Worm (Caenorhabditis elegans) whole organism, L4/young adult: Measurements from ENCODE around the gene F57B7.2.
"Not testable (repeated sequence)": the region's sequence is repeated elsewhere in the genome, so short reads cannot be mapped to it uniquely, and the experiment has no call there.

Source experiments
- W03F9.2 ChIP-seq: fragments of 150-350 bp; optimal IDR thresholded peaks from 2 replicates; lab custom pipeline; 2014; ENCODE audit warnings: missing biosample characterization, missing genetic modification characterization
- dao-5 ChIP-seq: sonication (generic microtip); optimal IDR thresholded peaks from 2 replicates; lab custom pipeline; 2016; ENCODE audit warnings: missing genotype, missing genetic modification characterization, moderate library complexity, missing compliant biosample characterization
- him-1 ChIP-seq: sonication (generic microtip); optimal IDR thresholded peaks from 2 replicates; lab custom pipeline; 2016; ENCODE audit warnings: missing genotype, missing genetic modification reagents, missing genetic modification characterization, missing compliant biosample characterization

Gene F57B7.2

DNA sequence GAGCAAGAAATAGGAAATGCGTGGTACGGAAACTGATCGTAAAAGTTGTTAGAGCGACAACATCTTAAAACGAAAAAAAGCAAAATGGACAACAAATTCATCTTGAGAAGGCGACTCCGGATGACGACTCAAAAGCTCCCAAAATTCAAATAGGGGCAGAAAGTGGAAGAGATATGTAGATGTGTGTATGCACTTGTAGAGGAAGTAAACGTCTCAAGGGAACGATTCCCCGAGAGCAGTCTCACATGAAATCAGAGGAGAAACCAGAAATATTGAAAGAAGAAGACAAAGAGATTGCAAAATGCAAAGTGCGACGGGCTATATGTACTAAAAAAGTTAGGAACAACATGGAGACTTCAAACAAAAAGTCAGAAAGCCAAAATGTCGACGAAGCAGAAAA is at the start of gene F57B7.2:
TSS of gene F57B7.2 (minus strand) at position 101 of the 400 bp plus-strand sequence.
- TF ChIP-seq him-1 (tag; lab: Kevin White, UChicago) (no peak), dao-5 (no peak), W03F9.2 (tag; lab: Kevin White, UChicago) (no peak)

DNA sequence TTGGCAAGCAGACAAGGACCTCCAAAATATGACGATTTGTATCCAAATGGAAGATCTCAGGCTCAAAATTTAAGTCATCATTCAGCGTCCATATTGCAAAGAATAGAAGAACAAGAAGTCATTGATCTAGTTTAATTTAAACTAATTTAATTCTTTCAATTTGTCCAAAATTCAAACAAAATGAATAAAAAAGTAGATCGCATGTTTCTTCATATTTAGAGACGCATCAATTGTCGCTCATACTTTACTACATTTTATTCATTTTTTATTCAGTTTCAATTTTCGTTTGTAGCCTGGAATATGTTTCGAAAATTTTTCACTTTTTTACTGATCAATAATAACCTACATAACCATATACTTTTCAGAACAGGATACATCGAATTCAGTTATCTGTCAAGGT is 49.1 kb upstream of the F57B7.2 start, which contains the start of gene T11F9.21:
TSS of gene T11F9.21 (plus strand) at position 301 of the 400 bp plus-strand sequence.
- no peak for TF ChIP-seq dao-5
- no peak for TF ChIP-seq W03F9.2 (tag; lab: Kevin White, UChicago)
- no peak for TF ChIP-seq him-1 (tag; lab: Kevin White, UChicago)

DNA sequence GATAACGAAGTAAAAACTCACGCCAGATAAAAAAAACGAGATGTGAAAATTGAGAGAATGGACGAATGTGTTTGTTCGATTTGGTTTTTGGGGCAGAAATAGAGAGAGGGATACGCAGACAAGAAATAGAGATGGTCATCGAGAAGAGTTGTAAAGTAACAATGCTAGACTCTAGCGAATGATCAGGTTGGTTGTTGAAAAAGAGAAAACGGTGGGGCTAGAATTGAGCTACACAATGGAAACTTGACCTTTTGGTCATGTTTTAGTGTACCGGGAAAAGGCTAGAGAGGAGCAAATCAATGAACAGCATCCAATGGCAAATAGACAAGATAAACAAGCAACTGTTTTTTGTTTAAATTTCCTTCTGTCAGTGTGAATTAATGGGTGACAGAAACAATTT is 47.0 kb upstream of the F57B7.2 start, which contains the start of gene dhs-19:
TSS of gene dhs-19 (minus strand) at position 101 of the 400 bp plus-strand sequence.
- TF ChIP-seq dao-5, result no peak
- TF ChIP-seq W03F9.2 (tag; lab: Kevin White, UChicago), result no peak
- no peak for TF ChIP-seq him-1 (tag; lab: Kevin White, UChicago)

DNA sequence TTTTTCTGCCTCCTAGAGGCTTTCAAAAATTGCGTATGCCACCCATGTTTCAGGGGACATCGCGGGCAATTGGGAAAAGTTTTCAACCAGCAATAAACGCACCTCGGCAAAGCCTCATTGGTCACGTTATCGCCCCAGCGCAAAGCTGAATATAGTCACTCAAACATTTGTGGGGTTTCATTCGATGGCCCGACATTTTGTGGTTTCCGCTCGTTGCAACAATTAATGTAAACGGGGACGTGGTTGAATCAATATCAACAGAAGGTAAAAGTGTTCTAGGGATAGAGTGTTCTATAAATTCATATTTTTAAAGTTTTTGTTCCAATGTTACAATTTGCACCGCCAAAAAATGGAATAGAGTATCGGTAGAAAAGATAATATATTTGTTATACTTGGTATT is 44.9 kb upstream of the F57B7.2 start:
- TF ChIP-seq W03F9.2 (tag; lab: Kevin White, UChicago) (no peak), him-1 (tag; lab: Kevin White, UChicago) (no peak), dao-5 (no peak)

DNA sequence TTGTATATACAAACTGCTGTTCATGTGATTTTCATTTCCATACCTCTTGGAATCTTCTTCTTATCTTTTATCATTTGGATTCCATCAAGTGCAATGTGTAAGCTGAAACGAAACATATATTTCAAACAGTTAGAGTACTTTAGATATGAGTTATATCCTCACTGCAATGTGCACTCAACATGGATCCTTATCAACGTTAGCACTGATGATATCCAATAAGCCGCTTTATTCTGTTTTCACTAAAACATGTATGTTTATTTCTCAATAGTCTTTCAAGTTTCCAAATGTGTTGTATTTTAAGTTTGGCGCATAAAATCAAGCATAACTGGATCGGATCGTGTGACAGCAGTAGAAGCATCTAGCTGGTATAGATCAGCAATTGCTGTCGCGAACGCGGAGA is 43.3 kb upstream of the F57B7.2 start, which contains the start of gene T11F9.10:
TSS of gene T11F9.10 (plus strand) at position 301 of the 400 bp plus-strand sequence.
- TF ChIP-seq W03F9.2 (tag; lab: Kevin White, UChicago) (no peak), dao-5 (no peak), him-1 (tag; lab: Kevin White, UChicago) (no peak)

DNA sequence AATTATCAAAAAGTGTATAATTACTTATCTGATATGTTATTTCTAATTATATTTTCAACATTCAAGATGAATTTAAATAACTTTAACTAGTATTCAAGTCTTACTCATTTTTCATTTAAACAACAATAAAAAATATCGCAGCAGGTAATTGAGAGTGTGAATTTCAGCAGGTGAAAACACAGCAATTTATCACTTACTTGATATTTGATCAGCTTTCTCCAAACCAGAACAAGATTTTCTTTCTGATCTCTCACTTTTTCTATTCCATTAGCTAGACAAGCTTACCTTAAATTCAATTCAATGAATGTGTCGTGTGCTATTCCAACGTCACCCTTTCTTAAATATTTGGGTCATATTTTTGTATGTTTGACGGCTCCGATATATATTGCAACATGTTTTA is 42.2 kb upstream of the F57B7.2 start, which contains the start of gene srh-1:
TSS of gene srh-1 (plus strand) at position 301 of the 400 bp plus-strand sequence.
- TF ChIP-seq him-1 (tag; lab: Kevin White, UChicago) (no peak), W03F9.2 (tag; lab: Kevin White, UChicago) (no peak), dao-5 (no peak)

DNA sequence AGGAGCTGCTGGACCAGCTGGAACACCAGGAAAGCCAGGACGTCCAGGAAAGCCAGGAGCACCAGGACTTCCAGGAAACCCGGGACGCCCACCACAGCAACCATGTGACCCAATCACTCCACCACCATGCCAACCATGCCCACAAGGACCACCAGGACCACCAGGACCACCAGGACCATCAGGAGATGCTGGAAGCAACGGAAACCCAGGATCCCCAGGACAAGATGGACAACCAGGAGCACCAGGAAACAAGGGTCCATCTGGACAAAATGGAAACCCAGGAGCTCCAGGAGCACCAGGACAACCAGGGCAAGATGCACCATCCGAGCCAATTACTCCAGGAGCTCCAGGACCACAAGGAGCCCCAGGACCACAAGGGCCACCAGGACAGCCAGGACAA is 41.0 kb upstream of the F57B7.2 start:
- TF ChIP-seq W03F9.2 (tag; lab: Kevin White, UChicago), result no peak
- no peak for TF ChIP-seq him-1 (tag; lab: Kevin White, UChicago)
- TF ChIP-seq dao-5, result no peak

DNA sequence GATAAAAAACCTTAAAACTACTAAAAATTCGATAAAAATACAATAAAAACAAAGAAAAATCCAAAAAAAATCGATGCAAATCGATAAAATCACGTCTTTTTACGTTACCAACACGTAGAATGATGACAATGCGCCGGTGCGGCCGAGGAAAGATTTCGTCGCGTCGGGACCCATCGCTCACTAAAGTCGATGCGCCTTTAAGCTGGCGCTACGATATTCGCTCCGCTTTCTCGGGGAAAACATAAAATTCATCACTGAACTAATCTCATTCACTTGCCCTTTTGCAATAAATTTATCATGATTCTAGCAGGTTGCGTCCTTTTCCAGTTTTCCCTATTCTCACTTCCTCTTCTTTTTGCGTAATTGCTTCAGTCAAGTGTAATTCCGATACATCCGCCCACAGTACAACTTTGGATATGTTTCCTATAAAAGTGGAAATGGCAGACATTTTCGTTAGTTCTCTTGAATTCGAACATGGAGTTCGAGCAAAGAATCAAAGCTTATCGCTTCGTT is 40.2 kb upstream of the F57B7.2 start, which contains the start of gene col-157:
TSS of gene col-157 (plus strand) at position 463 of the 513 bp plus-strand sequence.
- not testable (repeated sequence) for TF ChIP-seq dao-5; him-1 (tag; lab: Kevin White, UChicago); W03F9.2 (tag; lab: Kevin White, UChicago)

DNA sequence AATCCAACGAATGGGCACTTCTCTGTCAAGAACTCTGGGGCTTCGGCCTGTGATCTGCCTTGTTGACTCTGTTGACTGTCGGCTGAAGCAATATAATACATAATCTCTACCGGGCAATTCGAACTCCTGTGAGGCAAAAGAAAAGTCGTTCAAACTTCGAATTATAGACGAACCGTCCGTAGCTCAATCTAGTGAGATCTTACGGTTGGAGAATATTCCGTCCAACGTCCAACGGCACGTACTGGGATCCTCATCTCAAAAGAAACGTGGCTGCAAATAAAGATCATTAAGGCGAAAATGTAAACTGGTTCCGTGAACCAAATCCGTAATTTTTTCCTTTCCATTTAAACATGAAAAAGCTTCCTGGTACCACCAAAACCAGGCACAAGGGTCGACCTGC is 37.3 kb upstream of the F57B7.2 start, which contains the start of gene T11F9.14:
TSS of gene T11F9.14 (minus strand) at position 101 of the 400 bp plus-strand sequence.
- not testable (repeated sequence) for TF ChIP-seq W03F9.2 (tag; lab: Kevin White, UChicago); him-1 (tag; lab: Kevin White, UChicago); dao-5

DNA sequence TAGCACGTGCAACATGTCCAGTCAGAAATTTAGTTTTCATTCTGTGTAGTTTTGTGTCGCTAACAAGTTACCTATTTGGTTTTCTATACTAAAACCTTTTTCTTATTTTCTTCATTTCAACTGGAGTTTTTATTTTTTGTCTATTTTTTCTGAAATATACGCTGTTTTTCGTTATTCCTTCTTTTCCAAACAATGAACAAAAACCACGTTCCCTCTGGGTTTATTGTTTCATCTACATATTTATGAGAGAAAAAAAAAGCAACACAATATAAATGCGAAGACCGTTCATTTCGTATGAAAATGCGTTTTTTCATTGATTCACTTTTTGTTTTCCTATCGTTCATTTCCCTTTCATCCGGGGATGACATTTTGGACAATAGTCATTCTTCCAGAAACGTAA is 36.0 kb upstream of the F57B7.2 start, which contains the start of gene T11F9.22:
TSS of gene T11F9.22 (plus strand) at position 301 of the 400 bp plus-strand sequence.
- TF ChIP-seq dao-5 (no peak), W03F9.2 (tag; lab: Kevin White, UChicago) (no peak), him-1 (tag; lab: Kevin White, UChicago) (no peak)

DNA sequence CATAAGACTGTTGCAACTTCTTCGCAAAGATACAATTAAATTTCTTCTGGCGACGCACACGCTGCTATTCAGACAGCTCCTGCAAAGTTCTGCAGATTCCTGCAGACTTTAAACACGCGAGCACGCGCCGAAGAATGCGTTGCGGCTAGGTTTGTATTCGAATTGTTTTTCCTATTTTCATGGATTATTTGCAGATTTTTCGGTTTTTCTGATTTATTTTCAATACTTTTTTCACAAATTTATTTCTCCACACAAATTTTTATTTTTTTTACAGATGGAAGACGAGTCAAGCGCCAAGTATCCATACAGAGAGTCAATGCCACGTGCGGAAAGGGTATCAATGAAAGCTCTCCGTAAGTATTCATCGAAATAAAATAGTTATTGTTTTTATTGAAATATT is 32.2 kb upstream of the F57B7.2 start, which contains the start of gene T11F9.7:
TSS of gene T11F9.7 (plus strand) at position 301 of the 400 bp plus-strand sequence.
- TF ChIP-seq dao-5; him-1 (tag; lab: Kevin White, UChicago); W03F9.2 (tag; lab: Kevin White, UChicago): not testable (repeated sequence)

DNA sequence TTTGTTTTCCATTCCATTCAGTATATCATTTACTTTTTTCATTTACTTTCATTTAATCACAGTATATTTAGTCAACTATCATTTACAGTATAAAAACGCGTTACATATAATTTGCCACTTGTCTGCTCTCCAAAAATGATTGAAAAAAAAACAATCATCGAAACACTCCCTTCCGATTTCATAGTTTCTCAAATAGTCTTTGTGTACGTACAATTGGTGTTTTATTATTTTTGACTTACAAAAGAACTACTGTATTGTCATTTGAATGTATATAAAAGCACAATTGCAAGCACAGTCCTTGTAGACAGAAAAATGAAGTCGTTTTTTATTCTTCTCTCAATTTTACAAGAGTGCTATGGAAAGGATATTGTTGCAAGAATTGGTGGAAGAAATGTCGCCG is 31.0 kb upstream of the F57B7.2 start, which contains the start of gene nas-22:
TSS of gene nas-22 (plus strand) at position 301 of the 400 bp plus-strand sequence.
- TF ChIP-seq W03F9.2 (tag; lab: Kevin White, UChicago), result no peak
- TF ChIP-seq dao-5, result no peak
- no peak for TF ChIP-seq him-1 (tag; lab: Kevin White, UChicago)

DNA sequence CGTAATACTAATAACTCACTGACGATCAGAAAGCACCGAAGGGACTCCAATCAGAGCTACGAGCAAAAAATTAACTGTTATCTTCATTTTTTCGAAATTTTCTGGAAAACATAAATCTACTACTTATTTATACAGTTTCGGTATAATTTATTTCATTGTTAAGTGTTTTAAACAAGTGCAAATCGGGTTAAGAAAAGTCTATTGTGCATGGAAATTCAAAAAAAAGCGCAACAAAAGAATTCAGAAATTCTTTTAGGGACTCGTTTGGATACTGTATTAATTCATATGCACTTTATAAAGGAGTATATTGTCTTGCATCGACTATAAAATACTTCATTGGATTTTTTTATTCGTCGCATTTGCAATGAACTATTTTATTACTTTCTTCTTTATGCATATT is 28.8 kb upstream of the F57B7.2 start, which contains the start of the genes nas-20 and nas-21:
TSS of gene nas-20 (minus strand) at position 101 of the 400 bp plus-strand sequence.
TSS of gene nas-21 (plus strand) at position 356 of the 400 bp plus-strand sequence.
- TF ChIP-seq him-1 (tag; lab: Kevin White, UChicago), result no peak
- no peak for TF ChIP-seq W03F9.2 (tag; lab: Kevin White, UChicago)
- TF ChIP-seq dao-5, result no peak

DNA sequence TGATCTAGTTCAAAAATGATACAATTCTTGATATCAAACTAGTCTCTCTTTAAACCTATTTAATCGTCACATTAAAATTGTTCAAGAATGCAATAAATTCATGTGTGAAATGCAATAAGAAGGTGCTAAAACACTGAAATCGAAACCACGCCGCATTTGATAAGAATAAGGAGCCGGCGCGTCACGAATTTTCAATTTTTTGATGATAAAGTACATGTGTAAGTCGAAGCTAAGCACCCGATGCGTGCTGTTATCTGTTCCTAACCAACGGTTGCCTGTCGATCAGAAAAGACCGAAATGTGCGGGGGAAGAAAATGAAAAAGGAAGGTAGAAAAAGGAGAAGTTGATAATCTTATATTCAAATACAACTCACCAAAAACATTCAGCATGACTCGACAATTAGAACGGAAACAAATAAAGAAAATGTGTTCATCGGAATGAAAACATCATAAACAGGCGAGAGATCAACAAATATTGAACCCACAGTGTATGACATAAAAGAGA is 26.9 kb upstream of the F57B7.2 start, which contains the start of gene aat-6:
TSS of gene aat-6 (minus strand) at position 454 of the 504 bp plus-strand sequence.
- no peak for TF ChIP-seq him-1 (tag; lab: Kevin White, UChicago)
- no peak for TF ChIP-seq W03F9.2 (tag; lab: Kevin White, UChicago)
